Fruit fly (Drosophila melanogaster): ENCODE measurements around the gene CG14969.

CG14969 gene

DNA sequence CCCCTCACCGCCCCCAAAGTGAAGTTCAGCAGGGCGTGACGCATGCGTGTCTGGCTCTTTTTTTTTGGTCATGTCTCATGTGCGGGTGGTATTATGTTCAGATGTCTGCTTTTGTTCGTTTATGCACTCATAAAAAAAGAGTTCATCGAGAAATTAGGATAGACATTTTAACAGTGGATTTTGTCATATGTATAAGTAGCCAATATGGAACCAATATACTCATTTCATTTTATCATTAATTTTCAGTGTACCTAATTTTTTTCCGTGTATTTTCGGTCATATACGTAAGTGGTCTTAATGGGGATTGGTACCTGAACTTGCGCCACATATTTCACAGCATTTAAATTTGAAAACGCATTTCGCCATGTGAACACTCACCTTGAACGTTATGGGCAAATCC is 34.4 kb downstream of the CG14969 start (continued):
- TF ChIP-seq Spps (tag; optimal IDR thresholded peaks at IDR 0.05) (peak; percentile 70), CG15011 (GFP tag; optimal IDR thresholded peaks at IDR 0.05) (no peak), ewg (GFP tag; optimal IDR thresholded peaks at IDR 0.05) (peak; percentile 14), Oli (tag; optimal IDR thresholded peaks at IDR 0.05) (peak; percentile 44), sc (optimal IDR thresholded peaks at IDR 0.05) (no peak), sc (GFP tag; optimal IDR thresholded peaks at IDR 0.05) (peak; percentile 4), CG8924 (tag; optimal IDR thresholded peaks at IDR 0.05) (peak; percentile 30), CG16813 (GFP tag; IDR thresholded peaks at IDR 0.05; ENCODE audit: partially characterized antibody) (no peak), seq (GFP tag; IDR thresholded peaks at IDR 0.05) (peak; percentile 69), CG3065 (GFP tag; optimal IDR thresholded peaks at IDR 0.05) (peak; percentile 59), sqz (GFP tag; optimal IDR thresholded peaks at IDR 0.05) (peak; percentile 74), CG17568 (GFP tag; optimal IDR thresholded peaks at IDR 0.05) (no peak), CG4707 (GFP tag; optimal IDR thresholded peaks at IDR 0.05) (no peak), tx (GFP tag; optimal IDR thresholded peaks at IDR 0.05) (no peak), CG8944 (GFP tag; optimal IDR thresholded peaks at IDR 0.05) (no peak), Nf-YB (GFP tag; optimal IDR thresholded peaks at IDR 0.05) (no peak), CG3838 (GFP tag; optimal IDR thresholded peaks at IDR 0.05) (no peak), Fer3 (tag; optimal IDR thresholded peaks at IDR 0.05) (peak; percentile 64), Dll (GFP tag; IDR thresholded peaks at IDR 0.05; ENCODE audit: partially characterized antibody) (no peak), Pdp1 (GFP tag; optimal IDR thresholded peaks at IDR 0.05) (no peak), NFAT (GFP tag; IDR thresholded peaks at IDR 0.05) (no peak), ac (GFP tag; optimal IDR thresholded peaks at IDR 0.05) (no peak), CkIIα-i1 (GFP tag; IDR thresholded peaks at IDR 0.05) (no peak), HHEX (GFP tag; optimal IDR thresholded peaks at IDR 0.05) (peak; percentile 58), CG7745 (tag; optimal IDR thresholded peaks at IDR 0.05) (no peak), pan (optimal IDR thresholded peaks at IDR 0.05) (no peak), pan (GFP tag; optimal IDR thresholded peaks at IDR 0.05 in 1 of 2, IDR thresholded peaks at IDR 0.05 in 1 of 2) (peak in 1 of 2 experiments; percentile 83), lab (GFP tag; optimal IDR thresholded peaks at IDR 0.05) (peak; percentile 71), kah (GFP tag; optimal IDR thresholded peaks at IDR 0.05) (peak; percentile 25), CG32532 (GFP tag; IDR thresholded peaks at IDR 0.05) (no peak), CG2875 (GFP tag; optimal IDR thresholded peaks at IDR 0.05) (peak; percentile 50), zen2 (GFP tag; IDR thresholded peaks at IDR 0.05; ENCODE audit: partially characterized antibody) (no peak), knrl (GFP tag; IDR thresholded peaks at IDR 0.05; ENCODE audit: partially characterized antibody) (no peak), CG11456 (GFP tag; IDR thresholded peaks at IDR 0.05) (peak; percentile 63; the same call in 1 of the 3 replicates), croc (GFP tag; conservative IDR thresholded peaks at IDR 0.05) (peak; percentile 46; the same call in 2 of the 3 replicates), Dfd (GFP tag; optimal IDR thresholded peaks at IDR 0.05) (no peak), Xrp1 (GFP tag; IDR thresholded peaks at IDR 0.05) (peak; percentile 78), CG12299 (tag; optimal IDR thresholded peaks at IDR 0.05) (peak; percentile 0), CG42726 (GFP tag; IDR thresholded peaks at IDR 0.05; ENCODE audit: partially characterized antibody) (no peak), dati (GFP tag; IDR thresholded peaks at IDR 0.05) (peak; percentile 28; the same call in 1 of the 2 replicates), Med (GFP tag) (peak; percentile 85), Fer1 (GFP tag; optimal IDR thresholded peaks at IDR 0.05) (no peak), CG17361 (GFP tag; IDR thresholded peaks at IDR 0.05) (peak; percentile 62; the same call in 2 of the 3 replicates), stwl (tag; optimal IDR thresholded peaks at IDR 0.05) (no peak), bbx (GFP tag; IDR thresholded peaks at IDR 0.05; ENCODE audit: partially characterized antibody) (no peak), tap (tag; optimal IDR thresholded peaks at IDR 0.05) (peak; percentile 50), Adf1 (GFP tag; IDR thresholded peaks at IDR 0.05) (no peak), Ptx1 (GFP tag; IDR thresholded peaks at IDR 0.05) (peak; percentile 82), CG30403 (GFP tag; optimal IDR thresholded peaks at IDR 0.05) (peak; percentile 55), CG10209 (GFP tag; optimal IDR thresholded peaks at IDR 0.05) (peak; percentile 35)
